Fruit fly (Drosophila melanogaster) Kc167 (cell line): ENCODE data around the gene Ada.

Experiments used
- Myc ChIP-seq: fragments of >200 bp; optimal IDR thresholded peaks from 2 replicates; lab custom pipeline; 2017; ENCODE audit warnings: missing external identifiers
- h ChIP-seq: fragments of >200 bp; optimal IDR thresholded peaks from 3 replicates; lab custom pipeline; 2018; ENCODE audit warnings: missing external identifiers
- psq ChIP-seq: fragments of >200 bp; optimal IDR thresholded peaks from 2 replicates; lab custom pipeline; 2017; ENCODE audit warnings: missing external identifiers
- ttk ChIP-seq: sonication (Bioruptor generic); optimal IDR thresholded peaks from 2 replicates; lab custom pipeline; 2017; ENCODE audit warnings: missing external identifiers

DNA sequence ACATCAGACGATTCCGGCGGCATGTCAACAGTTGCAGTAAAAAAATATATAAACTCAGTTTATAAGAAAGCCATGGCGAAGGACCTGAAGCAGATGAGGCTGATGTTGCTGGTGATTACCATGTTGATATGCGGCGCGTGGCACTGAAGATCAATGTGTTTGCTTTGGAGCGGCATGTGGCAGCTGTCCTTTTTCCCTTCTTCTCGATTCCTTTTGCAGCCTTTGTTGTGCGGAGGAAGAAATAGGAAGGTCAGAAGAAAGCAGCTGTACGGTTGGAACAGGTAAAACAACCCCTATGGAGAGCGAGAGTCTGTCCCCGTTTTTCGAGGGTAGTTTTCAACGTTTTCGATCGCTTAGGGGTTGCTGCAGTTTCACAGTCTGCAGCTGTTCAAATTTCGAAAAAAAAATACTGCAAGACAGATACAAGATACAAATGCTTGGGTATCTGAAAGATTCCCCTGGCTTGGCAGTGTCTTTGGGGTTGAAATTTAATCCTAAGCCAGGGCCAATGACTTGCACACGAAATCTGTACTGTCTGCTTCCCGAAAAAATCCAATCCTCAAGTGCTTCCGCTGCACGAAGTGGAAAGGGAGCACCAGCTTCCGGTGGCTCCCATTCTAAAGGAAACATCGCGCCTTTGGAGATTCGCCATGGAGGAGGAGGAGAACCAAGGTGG is 40.0 kb upstream of the Ada start:
- no peak for TF ChIP-seq h (lab: Kevin White, UChicago)
- TF ChIP-seq Myc = no peak
- no peak for TF ChIP-seq ttk (lab: Kevin White, UChicago)
- no peak for TF ChIP-seq psq (lab: Kevin White, UChicago)
